Comparison of ENCODE assay signal across 1 fruit fly cellular context in the genomic region with DNA sequence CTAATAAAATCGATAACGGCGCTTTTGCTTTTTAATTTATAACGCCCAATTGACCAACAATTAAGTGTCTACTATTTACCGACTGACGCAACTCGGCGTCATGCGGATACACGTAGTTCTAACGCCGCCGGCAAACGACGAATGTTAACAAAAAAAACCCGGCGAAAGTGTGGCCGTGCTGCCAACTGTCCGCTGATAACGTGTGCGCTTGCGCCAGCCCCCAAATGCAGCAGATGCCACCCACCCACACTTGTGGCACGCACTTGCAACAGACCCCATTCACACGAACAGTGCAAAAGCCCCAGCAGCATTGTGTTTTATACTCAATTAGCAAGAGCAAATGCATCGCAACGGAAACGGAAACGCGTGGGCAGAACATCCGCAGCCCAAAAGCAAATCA.
TF ChIP-seq lines count a peak whose summit lies in the region.

No protein-coding gene starts in this region.

TF ChIP-seq in whole organism, embryonic, 481 proteins besides CTCF, POLR2A, EP300 and RAD21 (continued from another document):
- TF ChIP-seq PHDP (tag; optimal IDR thresholded peaks at IDR 0.05; lab: Kevin White, UChicago) (no peak), cato (GFP tag; optimal IDR thresholded peaks at IDR 0.05; lab: Kevin White, UChicago; ENCODE audit: borderline replicate concordance) (no peak), CG4282 (GFP tag; optimal IDR thresholded peaks at IDR 0.05; lab: Kevin White, UChicago) (no peak), gcm2 (GFP tag; optimal IDR thresholded peaks at IDR 0.05; lab: Kevin White, UChicago) (no peak), ems (GFP tag; optimal IDR thresholded peaks at IDR 0.05; lab: Kevin White, UChicago) (no peak), CG34422 (GFP tag; IDR thresholded peaks at IDR 0.05; lab: Robert Waterston, UW) (0 out of 3 replicates have a peak, but pooled peaks have one; percentile 6), gem (tag; optimal IDR thresholded peaks at IDR 0.05; lab: Kevin White, UChicago) (no peak), CG8359 (GFP tag; optimal IDR thresholded peaks at IDR 0.05; lab: Kevin White, UChicago; ENCODE audit: borderline replicate concordance) (no peak), Atf3 (GFP tag; optimal IDR thresholded peaks at IDR 0.05; lab: Kevin White, UChicago) (no peak), zfh1 (GFP tag; IDR thresholded peaks at IDR 0.05; lab: Robert Waterston, UW) (no peak), CG13424 (tag; optimal IDR thresholded peaks at IDR 0.05; lab: Kevin White, UChicago) (no peak), Dip2 (GFP tag; IDR thresholded peaks at IDR 0.05; lab: Robert Waterston, UW) (no peak), CG11085 (GFP tag; IDR thresholded peaks at IDR 0.05; lab: Robert Waterston, UW) (no peak), sqz (GFP tag; optimal IDR thresholded peaks at IDR 0.05; lab: Kevin White, UChicago) (no peak), CG7556 (GFP tag; optimal IDR thresholded peaks at IDR 0.05; lab: Kevin White, UChicago) (no peak), CG12769 (tag; optimal IDR thresholded peaks at IDR 0.05; lab: Kevin White, UChicago) (no peak), odd (GFP tag; optimal IDR thresholded peaks at IDR 0.05; lab: Kevin White, UChicago) (peak; percentile 6), HLHmδ (GFP tag; optimal IDR thresholded peaks at IDR 0.05; lab: Kevin White, UChicago) (no peak), dmrt11E (tag; optimal IDR thresholded peaks at IDR 0.05; lab: Kevin White, UChicago) (no peak), Bgb (GFP tag; IDR thresholded peaks at IDR 0.05; lab: Robert Waterston, UW; ENCODE audit: partially characterized antibody) (0 out of 2 replicates have a peak, but pooled peaks have one; percentile 12), CG14014 (GFP tag; IDR thresholded peaks at IDR 0.05; lab: Robert Waterston, UW) (no peak), bigmax (GFP tag; optimal IDR thresholded peaks at IDR 0.05; lab: Kevin White, UChicago) (no peak), bab2 (GFP tag; optimal IDR thresholded peaks at IDR 0.05; lab: Kevin White, UChicago) (no peak), CG11560 (tag; IDR thresholded peaks at IDR 0.05; lab: Robert Waterston, UW) (no peak), ro (GFP tag; IDR thresholded peaks at IDR 0.05; lab: Robert Waterston, UW) (no peak), Vsx1 (GFP tag; optimal IDR thresholded peaks at IDR 0.05; lab: Kevin White, UChicago) (no peak), salm (tag; optimal IDR thresholded peaks at IDR 0.05; lab: Kevin White, UChicago) (peak; percentile 11), CG14965 (GFP tag; optimal IDR thresholded peaks at IDR 0.05; lab: Kevin White, UChicago; ENCODE audit: borderline replicate concordance) (no peak), B-H2 (GFP tag; optimal IDR thresholded peaks at IDR 0.05; lab: Kevin White, UChicago) (no peak), CG6813 (GFP tag; optimal IDR thresholded peaks at IDR 0.05; lab: Kevin White, UChicago) (peak; percentile 30), CG18619 (GFP tag; optimal IDR thresholded peaks at IDR 0.05; lab: Kevin White, UChicago) (no peak), dysf (GFP tag; IDR thresholded peaks at IDR 0.05; lab: Robert Waterston, UW) (no peak), wdn (GFP tag; IDR thresholded peaks at IDR 0.05; lab: Robert Waterston, UW) (0 out of 2 replicates have a peak, but pooled peaks have one; percentile 5), CHES-1-like (GFP tag; optimal IDR thresholded peaks at IDR 0.05; lab: Kevin White, UChicago) (no peak), scrt (GFP tag; optimal IDR thresholded peaks at IDR 0.05; lab: Kevin White, UChicago) (peak; percentile 67), ranshi (GFP tag; IDR thresholded peaks at IDR 0.05; lab: Robert Waterston, UW) (0 out of 2 replicates have a peak, but pooled peaks have one; percentile 6), bsh (GFP tag; optimal IDR thresholded peaks at IDR 0.05; lab: Kevin White, UChicago) (peak in 1 of 2 experiments; percentile 17), CG10654 (GFP tag; optimal IDR thresholded peaks at IDR 0.05; lab: Kevin White, UChicago) (no peak), Hey (tag; optimal IDR thresholded peaks at IDR 0.05; lab: Kevin White, UChicago) (peak; percentile 53), unc-4 (GFP tag; IDR thresholded peaks at IDR 0.05; lab: Robert Waterston, UW; ENCODE audit: partially characterized antibody) (no peak), eyg (GFP tag; optimal IDR thresholded peaks at IDR 0.05; lab: Kevin White, UChicago) (no peak), CG3995 (GFP tag; optimal IDR thresholded peaks at IDR 0.05; lab: Kevin White, UChicago) (no peak), CG31365 (tag; optimal IDR thresholded peaks at IDR 0.05; lab: Kevin White, UChicago) (no peak), cg (GFP tag; optimal IDR thresholded peaks at IDR 0.05; lab: Kevin White, UChicago) (peak; percentile 12), trh (GFP tag; optimal IDR thresholded peaks at IDR 0.05; lab: Kevin White, UChicago) (no peak), CG31388 (GFP tag; optimal IDR thresholded peaks at IDR 0.05; lab: Kevin White, UChicago) (no peak), CG43689 (GFP tag; IDR thresholded peaks at IDR 0.05; lab: Robert Waterston, UW) (no peak), CG8290 (GFP tag; optimal IDR thresholded peaks at IDR 0.05; lab: Kevin White, UChicago) (no peak), CG8290 (tag; optimal IDR thresholded peaks at IDR 0.05; lab: Kevin White, UChicago) (no peak)
